Fruit fly (Drosophila melanogaster): ENCODE measurements around the gene Apc2.

dm6 chr3R:24144542-24144941, 19.2 kb upstream of the Apc2 start:
- no peak for TF ChIP-seq psq (optimal IDR thresholded peaks at IDR 0.05)
- no peak for TF ChIP-seq Sin3A (optimal IDR thresholded peaks at IDR 0.05)
- TF ChIP-seq ttk (optimal IDR thresholded peaks at IDR 0.05) = no peak
- no peak for TF ChIP-seq Myc (optimal IDR thresholded peaks at IDR 0.05)

Measured in Kc167 (cell line).